Worm (Caenorhabditis elegans) whole organism, midembryonic: Measurements from ENCODE around the gene sru-40.

ENCODE experiments used
- T22C8.4 ChIP-seq: fragments of 200-800 bp; sonication (Bioruptor generic); IDR thresholded peaks from 2 replicates; pipeline ENCODE4 v1.3.6; 2022; ENCODE audit warnings: missing genetic modification characterization, missing compliant biosample characterization
- cog-1 ChIP-seq: sonication (generic microtip); optimal IDR thresholded peaks from 2 replicates; lab custom pipeline; 2016; ENCODE audit warnings: missing genetic modification characterization, missing compliant biosample characterization
- flt-1 ChIP-seq: fragments of 200-800 bp; sonication (Bioruptor generic); IDR thresholded peaks from 2 replicates; pipeline ENCODE4 v1.3.6; 2022; ENCODE audit warnings: missing genetic modification characterization, missing compliant biosample characterization
- klf-2 ChIP-seq: fragments of 200-800 bp; sonication (Bioruptor generic); conservative IDR thresholded peaks from 2 replicates; pipeline ENCODE4 v1.3.6; 2022; ENCODE audit warnings: missing genetic modification reagents, missing genetic modification characterization, missing compliant biosample characterization
- med-1 ChIP-seq: sonication (generic microtip); optimal IDR thresholded peaks from 2 replicates; lab custom pipeline; 2017; ENCODE audit warnings: missing genetic modification characterization, mild to moderate bottlenecking, missing compliant biosample characterization, antibody characterized with exemption, missing genetic modification reagents; ENCODE audit not compliant: insufficient read depth
- tab-1 ChIP-seq: fragments of 200-800 bp; sonication (Bioruptor generic); IDR thresholded peaks from 2 replicates; pipeline ENCODE4 v1.3.6; 2022; ENCODE audit warnings: missing genetic modification characterization, missing compliant biosample characterization
- ztf-23 ChIP-seq: fragments of 200-800 bp; sonication (Bioruptor generic); IDR thresholded peaks from 2 replicates; pipeline ENCODE4 v1.3.6; 2022; ENCODE audit warnings: missing genetic modification reagents, missing genetic modification characterization, missing compliant biosample characterization
- ztf-29 ChIP-seq: fragments of 200-800 bp; sonication (Bioruptor generic); IDR thresholded peaks from 2 replicates; pipeline ENCODE4 v1.3.6; 2022; ENCODE audit warnings: missing genetic modification reagents, missing genetic modification characterization, missing compliant biosample characterization

DNA sequence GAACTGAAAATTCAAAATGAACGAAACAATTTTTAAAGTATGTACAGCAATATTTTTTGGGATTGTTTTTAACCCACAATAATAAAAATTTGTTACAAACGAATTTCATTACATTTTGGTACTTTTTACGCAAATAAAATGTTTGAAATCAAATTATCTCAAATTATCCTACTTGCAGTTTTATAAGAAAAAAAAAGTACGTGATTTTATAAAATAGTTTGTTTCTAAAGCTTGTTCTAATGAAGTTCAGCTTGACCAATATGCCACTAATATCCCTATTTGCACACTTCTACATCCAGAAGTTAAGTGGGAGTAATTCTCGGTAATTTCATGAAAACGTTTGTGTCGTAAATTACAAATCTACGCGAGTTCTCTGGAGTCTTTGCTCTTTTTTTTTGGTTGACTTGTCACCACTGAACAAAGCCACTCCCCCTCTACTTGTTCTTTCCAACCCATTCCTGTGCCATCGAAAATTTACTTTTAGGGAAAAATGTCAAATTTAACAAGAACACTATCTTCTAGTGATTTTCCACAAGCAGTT is 9.6 kb upstream of the sru-40 start, which contains the start of gene sru-8:
- no peak for TF ChIP-seq ztf-23 (GFP tag; lab: Robert Waterston, UW)
- no peak for TF ChIP-seq flt-1 (GFP tag; lab: Robert Waterston, UW)
- no peak for TF ChIP-seq ztf-29 (GFP tag; lab: Robert Waterston, UW)
- no peak for TF ChIP-seq med-1 (GFP tag; lab: Kevin White, UChicago)
- no peak for TF ChIP-seq T22C8.4 (GFP tag; lab: Robert Waterston, UW)
- no peak for TF ChIP-seq klf-2 (GFP tag; lab: Robert Waterston, UW)
- no peak for TF ChIP-seq tab-1 (GFP tag; lab: Robert Waterston, UW)
- no peak for TF ChIP-seq cog-1 (tag; lab: Kevin White, UChicago)
